Worm (Caenorhabditis elegans): ENCODE measurements around the gene cyp-33A1.

ce11 chrV:7641718-7642117 lies 39.5 kb downstream of the cyp-33A1 start:
- TF ChIP-seq unc-39 (tag; optimal IDR thresholded peaks at IDR 0.05) = no peak
- TF ChIP-seq ztf-4 (tag; optimal IDR thresholded peaks at IDR 0.05) = no peak
- TF ChIP-seq elt-2 (tag; optimal IDR thresholded peaks at IDR 0.05) = no peak
- TF ChIP-seq nhr-12 (tag; optimal IDR thresholded peaks at IDR 0.05) = no peak
- TF ChIP-seq snpc-4 (tag; optimal IDR thresholded peaks at IDR 0.05) = no peak
- no peak for TF ChIP-seq pqm-1 (tag; optimal IDR thresholded peaks at IDR 0.05)

Measured in whole organism, L3 larva.